Worm (Caenorhabditis elegans) whole organism, L4 larva: ENCODE measurements around the gene mks-2.

Experiments used
- D1046.2 ChIP-seq: fragments of 200-800 bp; sonication (Bioruptor generic); IDR thresholded peaks from 2 replicates; pipeline ENCODE4 v1.3.6; 2022; ENCODE audit warnings: missing genetic modification characterization, missing compliant biosample characterization
- ceh-82 ChIP-seq: sonication (generic microtip); optimal IDR thresholded peaks from 2 replicates; lab custom pipeline; 2017; ENCODE audit warnings: missing biosample characterization, missing genetic modification characterization
- egl-27 ChIP-seq: sonication (generic microtip); optimal IDR thresholded peaks from 3 replicates; lab custom pipeline; 2017; ENCODE audit warnings: missing biosample characterization, missing genetic modification reagents, missing genetic modification characterization
- lir-3 ChIP-seq: sonication (generic microtip); optimal IDR thresholded peaks from 2 replicates; lab custom pipeline; 2016; ENCODE audit warnings: mild to moderate bottlenecking, missing genetic modification characterization, missing compliant biosample characterization
- nhr-76 ChIP-seq: fragments of 150-350 bp; optimal IDR thresholded peaks from 2 replicates; lab custom pipeline; 2014; ENCODE audit warnings: missing biosample characterization, missing genetic modification characterization
- snpc-4 ChIP-seq: fragments of 150-350 bp; optimal IDR thresholded peaks from 2 replicates; lab custom pipeline; 2014; ENCODE audit warnings: missing biosample characterization, missing genetic modification characterization
- unc-130 ChIP-seq: sonication (generic microtip); optimal IDR thresholded peaks from 2 replicates; lab custom pipeline; 2016; ENCODE audit warnings: missing genetic modification reagents, missing genetic modification characterization, missing compliant biosample characterization

ce11 chrII:6230116-6230515 is 10.9 kb upstream of the mks-2 start:
- TF ChIP-seq unc-130 (GFP tag; lab: Kevin White, UChicago), result no peak
- no peak for TF ChIP-seq D1046.2 (GFP tag; lab: Robert Waterston, UW)
- TF ChIP-seq nhr-76 (tag; lab: Kevin White, UChicago), result no peak
- TF ChIP-seq snpc-4, result no peak
- TF ChIP-seq lir-3 (tag; lab: Kevin White, UChicago), result no peak
- no peak for TF ChIP-seq egl-27 (tag; lab: Kevin White, UChicago)
- no peak for TF ChIP-seq ceh-82
